Fruit fly (Drosophila melanogaster) whole organism, embryonic: ENCODE results near the gene CG3726.

Experiments used
- Ada2b ChIP-seq: fragments of 200-800 bp; sonication (Bioruptor generic); IDR thresholded peaks from 2 replicates; pipeline ENCODE4 v1.3.6; 2022; ENCODE audit warnings: missing biosample characterization, missing genetic modification characterization
- Aef1 ChIP-seq: fragments of 200-800 bp; sonication (Bioruptor generic); IDR thresholded peaks from 3 replicates; pipeline ENCODE4 v1.3.6; 2022; ENCODE audit warnings: missing biosample characterization, missing genetic modification characterization
- CG10321 ChIP-seq: fragments of 200-800 bp; sonication (Bioruptor generic); IDR thresholded peaks from 2 replicates; pipeline ENCODE4 v1.3.6; 2022; ENCODE audit warnings: missing biosample characterization, missing genetic modification characterization
- CG10431 ChIP-seq: fragments of 200-800 bp; sonication (Bioruptor generic); optimal IDR thresholded peaks from 3 replicates; lab custom pipeline; 2018; ENCODE audit warnings: missing biosample characterization, mild to moderate bottlenecking, missing genetic modification characterization
- CG12071 ChIP-seq: fragments of 200-800 bp; sonication (Bioruptor generic); optimal IDR thresholded peaks from 3 replicates; lab custom pipeline; 2018; ENCODE audit warnings: missing biosample characterization, mild to moderate bottlenecking, missing genetic modification characterization
- CG12219 ChIP-seq: fragments of 200-800 bp; sonication (Bioruptor generic); optimal IDR thresholded peaks from 3 replicates; lab custom pipeline; 2018; ENCODE audit warnings: missing biosample characterization, mild to moderate bottlenecking, missing genetic modification characterization
- CG12236 ChIP-seq: fragments of 200-800 bp; sonication (Bioruptor generic); optimal IDR thresholded peaks from 2 replicates; lab custom pipeline; 2016; ENCODE audit warnings: missing biosample characterization, missing genetic modification characterization
- CG12769 ChIP-seq: fragments of 200-800 bp; sonication (Bioruptor generic); optimal IDR thresholded peaks from 2 replicates; lab custom pipeline; 2019; ENCODE audit warnings: missing biosample characterization, mild to moderate bottlenecking, missing genetic modification characterization, moderate library complexity
- CG14965 ChIP-seq: fragments of 200-800 bp; sonication (Bioruptor generic); optimal IDR thresholded peaks from 2 replicates; lab custom pipeline; 2016; ENCODE audit warnings: missing biosample characterization, missing genetic modification characterization, borderline replicate concordance
- CG15011 ChIP-seq: fragments of 200-800 bp; sonication (Bioruptor generic); optimal IDR thresholded peaks from 3 replicates; lab custom pipeline; 2018; ENCODE audit warnings: missing biosample characterization, mild to moderate bottlenecking, missing genetic modification characterization
- CG15269 ChIP-seq: fragments of 200-800 bp; sonication (Bioruptor generic); optimal IDR thresholded peaks from 2 replicates; lab custom pipeline; 2018; ENCODE audit warnings: missing biosample characterization, mild to moderate bottlenecking, missing genetic modification characterization, moderate library complexity
- CG15601 ChIP-seq: fragments of 200-800 bp; sonication (Bioruptor generic); optimal IDR thresholded peaks from 3 replicates; lab custom pipeline; 2019; ENCODE audit warnings: missing biosample characterization, mild to moderate bottlenecking, missing genetic modification characterization, moderate library complexity
- CG1792 ChIP-seq: fragments of 200-800 bp; sonication (Bioruptor generic); optimal IDR thresholded peaks from 2 replicates; lab custom pipeline; 2016; ENCODE audit warnings: missing biosample characterization, missing genetic modification characterization
- CG18599 ChIP-seq: fragments of 200-800 bp; sonication (Bioruptor generic); optimal IDR thresholded peaks from 3 replicates; lab custom pipeline; 2017; ENCODE audit warnings: missing biosample characterization, missing genetic modification characterization, mild to moderate bottlenecking, moderate library complexity, missing genetic modification reagents
- CG2120 ChIP-seq: fragments of 200-800 bp; sonication (Bioruptor generic); optimal IDR thresholded peaks from 3 replicates; lab custom pipeline; 2016; ENCODE audit warnings: missing biosample characterization, missing genetic modification characterization
- CG30020 ChIP-seq: fragments of 200-800 bp; optimal IDR thresholded peaks from 2 replicates; lab custom pipeline; 2019; ENCODE audit warnings: missing biosample characterization, mild to moderate bottlenecking, missing genetic modification characterization, moderate library complexity
- CG34422 ChIP-seq: fragments of 200-800 bp; sonication (Bioruptor generic); IDR thresholded peaks from 3 replicates; pipeline ENCODE4 v1.3.6; 2022; ENCODE audit warnings: missing biosample characterization, missing genetic modification characterization
- CG3838 ChIP-seq: fragments of 200-800 bp; sonication (Bioruptor generic); optimal IDR thresholded peaks from 3 replicates; lab custom pipeline; 2016; ENCODE audit warnings: missing biosample characterization, missing genetic modification characterization
- CG4404 ChIP-seq: fragments of 200-800 bp; sonication (Bioruptor generic); IDR thresholded peaks from 2 replicates; pipeline ENCODE4 v1.3.6; 2022; ENCODE audit warnings: missing biosample characterization, missing genetic modification characterization
- CG5245 ChIP-seq: fragments of 200-800 bp; sonication (Bioruptor generic); optimal IDR thresholded peaks from 3 replicates; lab custom pipeline; 2016; ENCODE audit warnings: missing biosample characterization, missing genetic modification characterization
- CG6765 ChIP-seq: fragments of 200-800 bp; sonication (Bioruptor generic); optimal IDR thresholded peaks from 3 replicates; lab custom pipeline; 2017; ENCODE audit warnings: missing biosample characterization, mild to moderate bottlenecking, missing genetic modification characterization
- CG7372 ChIP-seq: fragments of 200-800 bp; sonication (Bioruptor generic); IDR thresholded peaks from 2 replicates; pipeline ENCODE4 v1.3.6; 2022; ENCODE audit warnings: missing biosample characterization, missing genetic modification characterization
- CG7745 ChIP-seq: fragments of 200-800 bp; sonication (Bioruptor generic); optimal IDR thresholded peaks from 2 replicates; lab custom pipeline; 2018; ENCODE audit warnings: missing biosample characterization, mild to moderate bottlenecking, missing genetic modification characterization, moderate library complexity
- CTCF ChIP-seq: fragments of 200-800 bp; sonication (Bioruptor generic); optimal IDR thresholded peaks from 2 replicates; lab custom pipeline; 2017; ENCODE audit warnings: missing biosample characterization, mild to moderate bottlenecking, missing genetic modification characterization, moderate library complexity
- Camta ChIP-seq: fragments of 200-800 bp; sonication (Bioruptor generic); optimal IDR thresholded peaks from 2 replicates; lab custom pipeline; 2016; ENCODE audit warnings: missing biosample characterization, missing genetic modification characterization
- Deaf1 ChIP-seq: fragments of 200-800 bp; optimal IDR thresholded peaks from 3 replicates; lab custom pipeline; 2019; ENCODE audit warnings: missing biosample characterization, mild to moderate bottlenecking, missing genetic modification characterization, moderate library complexity
- Doc2 ChIP-seq: fragments of 200-800 bp; sonication (Bioruptor generic); IDR thresholded peaks from 2 replicates; pipeline ENCODE4 v1.3.6; 2022; ENCODE audit warnings: missing biosample characterization, missing genetic modification characterization
- Dp ChIP-seq: fragments of 200-800 bp; sonication (Bioruptor generic); optimal IDR thresholded peaks from 2 replicates; lab custom pipeline; 2018; ENCODE audit warnings: missing biosample characterization, mild to moderate bottlenecking, missing genetic modification characterization, moderate library complexity
- Drgx ChIP-seq: fragments of 200-800 bp; sonication (Bioruptor generic); IDR thresholded peaks from 2 replicates; pipeline ENCODE4 v1.3.6; 2022; ENCODE audit warnings: missing biosample characterization, missing genetic modification characterization
- H2.0 ChIP-seq: fragments of 200-800 bp; sonication (Bioruptor generic); IDR thresholded peaks from 2 replicates; pipeline ENCODE4 v1.3.6; 2022; ENCODE audit warnings: missing biosample characterization, missing genetic modification characterization
- MESR4 ChIP-seq: fragments of 200-800 bp; sonication (Bioruptor generic); optimal IDR thresholded peaks from 2 replicates; lab custom pipeline; 2018; ENCODE audit warnings: missing biosample characterization, mild to moderate bottlenecking, missing genetic modification characterization, moderate library complexity
- Nf-YC ChIP-seq: fragments of 200-800 bp; optimal IDR thresholded peaks from 3 replicates; lab custom pipeline; 2019; ENCODE audit warnings: missing biosample characterization, mild to moderate bottlenecking, missing genetic modification characterization, moderate library complexity
- Oaz ChIP-seq: fragments of 200-800 bp; sonication (Bioruptor generic); IDR thresholded peaks from 2 replicates; pipeline ENCODE4 v1.3.6; 2022; ENCODE audit warnings: missing biosample characterization, missing genetic modification characterization
- Optix ChIP-seq: fragments of 200-800 bp; sonication (Bioruptor generic); IDR thresholded peaks from 3 replicates; pipeline ENCODE4 v1.3.6; 2022; ENCODE audit warnings: missing biosample characterization, missing genetic modification characterization
- Pdp1 ChIP-seq, 2 experiments: fragments of 200-800 bp; sonication (Bioruptor generic); optimal IDR thresholded peaks; 3 replicates each; lab custom pipeline; 2016; ENCODE audit warnings: missing biosample characterization in 2 of 2, missing genetic modification characterization in 2 of 2, mild to moderate bottlenecking in 1 of 2, moderate library complexity in 1 of 2
- Ravus ChIP-seq: fragments of 200-800 bp; sonication (Bioruptor generic); IDR thresholded peaks from 2 replicates; pipeline ENCODE4 v1.3.6; 2022; ENCODE audit warnings: missing biosample characterization, missing genetic modification characterization
- Xbp1 ChIP-seq: fragments of 200-800 bp; sonication (Bioruptor generic); optimal IDR thresholded peaks from 3 replicates; lab custom pipeline; 2016; ENCODE audit warnings: missing biosample characterization, mild to moderate bottlenecking, missing genetic modification characterization
- crol ChIP-seq: fragments of 200-800 bp; sonication (Bioruptor generic); IDR thresholded peaks from 2 replicates; pipeline ENCODE4 v1.3.6; 2022; ENCODE audit warnings: missing biosample characterization, missing genetic modification characterization
- dan ChIP-seq: fragments of 200-800 bp; sonication (Bioruptor generic); IDR thresholded peaks from 2 replicates; pipeline ENCODE4 v1.3.6; 2022; ENCODE audit warnings: missing biosample characterization, missing genetic modification characterization
- danr ChIP-seq: fragments of 200-800 bp; sonication (Bioruptor generic); IDR thresholded peaks from 2 replicates; pipeline ENCODE4 v1.3.6; 2022; ENCODE audit warnings: missing biosample characterization, missing genetic modification characterization
- grn ChIP-seq: fragments of 200-800 bp; sonication (Bioruptor generic); optimal IDR thresholded peaks from 3 replicates; lab custom pipeline; 2017; ENCODE audit warnings: missing biosample characterization, missing genetic modification characterization
- hth ChIP-seq: fragments of >200 bp; optimal IDR thresholded peaks from 2 replicates; lab custom pipeline; 2017; ENCODE audit warnings: inconsistent platforms
- knrl ChIP-seq: fragments of 200-800 bp; sonication (Bioruptor generic); IDR thresholded peaks from 3 replicates; pipeline ENCODE4 v1.3.6; 2022; ENCODE audit warnings: missing biosample characterization, missing genetic modification characterization; ENCODE audit not compliant: partially characterized antibody
- lab ChIP-seq: fragments of 200-800 bp; sonication (Bioruptor generic); optimal IDR thresholded peaks from 3 replicates; lab custom pipeline; 2017; ENCODE audit warnings: missing biosample characterization, missing genetic modification characterization, mild to moderate bottlenecking, moderate library complexity, missing genetic modification reagents
- mam ChIP-seq: fragments of 200-800 bp; sonication (Bioruptor generic); optimal IDR thresholded peaks from 3 replicates; lab custom pipeline; 2016; ENCODE audit warnings: missing biosample characterization, missing genetic modification characterization
- oc ChIP-seq: fragments of 200-800 bp; sonication (Bioruptor generic); optimal IDR thresholded peaks from 2 replicates; lab custom pipeline; 2018; ENCODE audit warnings: missing biosample characterization, mild to moderate bottlenecking, missing genetic modification characterization, moderate library complexity
- pan ChIP-seq, 4 experiments: fragments of >200 bp in 3 of 4; fragments of 200-800 bp in 1 of 4; sonication (Bioruptor generic) in 1 of 4; optimal IDR thresholded peaks in 3 of 4; IDR thresholded peaks in 1 of 4; 2 replicates each; pipeline versions ENCODE4 v1.3.6 to Lab custom; 2017 to 2022; ENCODE audit warnings: missing biosample characterization in 2 of 4, missing genetic modification characterization in 2 of 4, mixed read lengths in 1 of 4
- pb ChIP-seq: fragments of 200-800 bp; sonication (Bioruptor generic); optimal IDR thresholded peaks from 3 replicates; lab custom pipeline; 2016; ENCODE audit warnings: missing biosample characterization, missing genetic modification characterization
- shn ChIP-seq: fragments of 200-800 bp; sonication (Bioruptor generic); optimal IDR thresholded peaks from 3 replicates; lab custom pipeline; 2016; ENCODE audit warnings: missing biosample characterization, missing genetic modification characterization
- sim ChIP-seq: fragments of 200-800 bp; sonication (Bioruptor generic); IDR thresholded peaks from 2 replicates; pipeline ENCODE4 v1.3.6; 2022; ENCODE audit warnings: missing biosample characterization, missing genetic modification characterization
- stc ChIP-seq: fragments of 200-800 bp; sonication (Bioruptor generic); IDR thresholded peaks from 2 replicates; pipeline ENCODE4 v1.3.6; 2022; ENCODE audit warnings: missing biosample characterization, missing genetic modification characterization
- yki ChIP-seq: fragments of >200 bp; optimal IDR thresholded peaks from 3 replicates; lab custom pipeline; 2018
- zf30C ChIP-seq: fragments of 200-800 bp; sonication (Bioruptor generic); optimal IDR thresholded peaks from 3 replicates; lab custom pipeline; 2018; ENCODE audit warnings: missing biosample characterization, mild to moderate bottlenecking, missing genetic modification characterization

CG3726 gene

DNA sequence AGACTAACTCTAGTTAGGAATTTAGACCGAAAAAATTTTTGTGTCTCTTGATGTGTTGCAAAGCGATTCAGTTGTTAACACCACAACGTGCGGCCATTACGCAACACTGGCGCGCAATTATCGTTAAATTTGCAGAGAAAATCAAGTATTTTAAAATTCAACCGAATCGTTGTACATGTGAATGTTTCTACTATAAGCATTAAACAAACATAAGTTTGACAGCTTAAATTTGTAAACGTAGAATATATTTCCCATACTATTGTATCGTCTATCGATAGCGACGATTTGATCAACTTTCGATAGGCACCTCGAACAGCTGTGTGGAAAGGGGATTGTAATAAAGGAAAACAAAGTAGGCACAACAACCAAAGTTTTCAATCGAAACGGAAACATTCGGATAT lies 37.4 kb upstream of the CG3726 start, which contains the start of the genes Usp30 and CG16721 (continued):
- TF ChIP-seq CG12236 (no peak), stc (no peak), Xbp1 (peak; percentile 40), CG10321 (GFP tag; lab: Robert Waterston, UW) (no peak), Camta (GFP tag; lab: Kevin White, UChicago) (peak; percentile 1), CG15011 (no peak), H2.0 (no peak), zf30C (GFP tag; lab: Kevin White, UChicago) (no peak), Ravus (GFP tag; lab: Robert Waterston, UW) (no peak), CG2120 (GFP tag; lab: Kevin White, UChicago) (peak; percentile 82), Drgx (GFP tag; lab: Robert Waterston, UW) (no peak), CG15269 (tag; lab: Kevin White, UChicago) (peak; percentile 30), CG30020 (peak; percentile 33), Ada2b (GFP tag; lab: Robert Waterston, UW) (no peak), Aef1 (GFP tag; lab: Robert Waterston, UW) (no peak), CG5245 (GFP tag; lab: Kevin White, UChicago) (no peak), grn (GFP tag; lab: Kevin White, UChicago) (no peak), Deaf1 (tag; lab: Kevin White, UChicago) (no peak), CG6765 (GFP tag; lab: Kevin White, UChicago) (peak; percentile 8), Nf-YC (tag; lab: Kevin White, UChicago) (peak; percentile 39), CG12219 (peak; percentile 1), CG1792 (GFP tag; lab: Kevin White, UChicago) (peak; percentile 9), pb (GFP tag; lab: Kevin White, UChicago) (peak; percentile 37), Doc2 (GFP tag; lab: Robert Waterston, UW) (no peak), CG3838 (GFP tag; lab: Kevin White, UChicago) (no peak), shn (GFP tag; lab: Kevin White, UChicago) (peak; percentile 58), CG15601 (tag; lab: Kevin White, UChicago) (peak; percentile 14), CG4404 (GFP tag; lab: Robert Waterston, UW) (no peak), lab (GFP tag; lab: Kevin White, UChicago) (no peak), knrl (GFP tag; lab: Robert Waterston, UW) (peak; percentile 67), CG14965 (GFP tag; lab: Kevin White, UChicago) (no peak), pan (optimal IDR thresholded peaks at IDR 0.05; lab: Kevin White, UChicago) (no peak), pan (GFP tag; optimal IDR thresholded peaks at IDR 0.05 in 1 of 2, IDR thresholded peaks at IDR 0.05 in 1 of 2) (no peak), Pdp1 (GFP tag; optimal IDR thresholded peaks at IDR 0.05; lab: Kevin White, UChicago) (peak; percentile 2 to 87), crol (GFP tag; lab: Robert Waterston, UW) (no peak), Dp (GFP tag; lab: Kevin White, UChicago) (peak; percentile 36), CG12769 (tag; lab: Kevin White, UChicago) (no peak), CTCF (GFP tag; lab: Kevin White, UChicago) (peak; percentile 41), CG18599 (GFP tag; lab: Kevin White, UChicago) (peak; percentile 62), mam (GFP tag; lab: Kevin White, UChicago) (peak; percentile 72), Oaz (GFP tag; lab: Robert Waterston, UW) (no peak), sim (GFP tag; lab: Robert Waterston, UW) (no peak), CG7745 (tag; lab: Kevin White, UChicago) (no peak), CG7372 (GFP tag; lab: Robert Waterston, UW) (no peak), oc (tag; lab: Kevin White, UChicago) (no peak), CG10431 (GFP tag; lab: Kevin White, UChicago) (no peak), yki (no peak), CG12071 (GFP tag; lab: Kevin White, UChicago) (no peak), danr (no peak), CG34422 (no peak), MESR4 (GFP tag; lab: Kevin White, UChicago) (peak; percentile 75), Optix (GFP tag; lab: Robert Waterston, UW) (no peak), hth (lab: Kevin White, UChicago) (no peak), dan (GFP tag; lab: Robert Waterston, UW) (no peak)
